Worm (Caenorhabditis elegans) whole organism, young adult: Measurements from ENCODE around the gene K08E7.6.

Source experiments
- B0261.1 ChIP-seq: sonication (generic microtip); optimal IDR thresholded peaks from 2 replicates; lab custom pipeline; 2016; ENCODE audit warnings: mild to moderate bottlenecking, missing genetic modification characterization, moderate library complexity, missing compliant biosample characterization
- D2030.7 ChIP-seq: fragments of 200-800 bp; sonication (Bioruptor generic); IDR thresholded peaks from 2 replicates; pipeline ENCODE4 v1.3.6; 2022; ENCODE audit warnings: missing genetic modification reagents, missing genetic modification characterization, missing compliant biosample characterization
- F10E7.11 ChIP-seq: sonication (generic microtip); optimal IDR thresholded peaks from 2 replicates; lab custom pipeline; 2017; ENCODE audit warnings: mild to moderate bottlenecking, missing genetic modification characterization, moderate library complexity, missing compliant biosample characterization
- F22D6.2 ChIP-seq: sonication (generic microtip); optimal IDR thresholded peaks from 2 replicates; lab custom pipeline; 2016; ENCODE audit warnings: mild to moderate bottlenecking, missing genetic modification characterization, missing compliant biosample characterization
- F23B12.7 ChIP-seq: sonication (generic microtip); optimal IDR thresholded peaks from 2 replicates; lab custom pipeline; 2017; ENCODE audit warnings: missing genetic modification characterization, mild to moderate bottlenecking, missing compliant biosample characterization, antibody characterized with exemption, moderate library complexity; ENCODE audit not compliant: insufficient read depth
- F37B4.10 ChIP-seq: fragments of 200-800 bp; sonication (Bioruptor generic); IDR thresholded peaks from 2 replicates; pipeline ENCODE4 v1.3.6; 2022; ENCODE audit warnings: missing genetic modification characterization, missing compliant biosample characterization
- F49E8.2 ChIP-seq: sonication (generic microtip); optimal IDR thresholded peaks from 3 replicates; lab custom pipeline; 2017; ENCODE audit warnings: missing genetic modification characterization, mild to moderate bottlenecking, missing compliant biosample characterization, antibody characterized with exemption, moderate library complexity; ENCODE audit not compliant: insufficient read depth
- F57A8.1 ChIP-seq: fragments of 200-800 bp; sonication (Bioruptor generic); optimal IDR thresholded peaks from 2 replicates; lab custom pipeline; 2018; ENCODE audit warnings: mild to moderate bottlenecking, missing genetic modification characterization, moderate library complexity, missing compliant biosample characterization
- F57C9.4 ChIP-seq: sonication (generic microtip); optimal IDR thresholded peaks from 2 replicates; lab custom pipeline; 2017; ENCODE audit warnings: mild to moderate bottlenecking, missing genetic modification characterization, missing compliant biosample characterization
- K12H6.12 ChIP-seq: fragments of 200-800 bp; sonication (Bioruptor generic); optimal IDR thresholded peaks from 2 replicates; lab custom pipeline; 2018; ENCODE audit warnings: mild to moderate bottlenecking, missing genetic modification characterization, missing compliant biosample characterization
- Y53G8AR.9 ChIP-seq: fragments of 200-800 bp; sonication (Bioruptor generic); conservative IDR thresholded peaks from 2 replicates; pipeline ENCODE4 v1.3.6; 2022; ENCODE audit warnings: missing genetic modification reagents, missing genetic modification characterization, missing compliant biosample characterization
- Y56A3A.18 ChIP-seq: fragments of 200-800 bp; sonication (Bioruptor generic); IDR thresholded peaks from 2 replicates; pipeline ENCODE4 v1.3.6; 2022; ENCODE audit warnings: missing genetic modification reagents, missing genetic modification characterization, missing compliant biosample characterization
- Y95B8A.8 ChIP-seq: fragments of 200-800 bp; sonication (Bioruptor generic); IDR thresholded peaks from 2 replicates; pipeline ENCODE4 v1.3.6; 2022; ENCODE audit warnings: missing genetic modification reagents, missing genetic modification characterization, missing compliant biosample characterization
- ZK185.1 ChIP-seq: sonication (generic microtip); optimal IDR thresholded peaks from 2 replicates; lab custom pipeline; 2016; ENCODE audit warnings: mild to moderate bottlenecking, missing genetic modification characterization, missing compliant biosample characterization; ENCODE audit not compliant: poor library complexity, severe bottlenecking
- ama-1 ChIP-seq, 3 experiments: fragments of 150-350 bp in 1 of 3; sonication (generic microtip) in 2 of 3; optimal IDR thresholded peaks; 2 replicates each; lab custom pipeline; 2014 to 2018; ENCODE audit warnings: missing biosample characterization in 2 of 3, missing genetic modification characterization in 2 of 3, missing genetic modification reagents in 2 of 3
- aptf-3 ChIP-seq: fragments of 200-800 bp; sonication (Bioruptor generic); IDR thresholded peaks from 2 replicates; pipeline ENCODE4 v1.3.6; 2022; ENCODE audit warnings: missing genetic modification characterization, missing compliant biosample characterization
- atf-7 ChIP-seq: sonication (generic microtip); optimal IDR thresholded peaks from 2 replicates; lab custom pipeline; 2017; ENCODE audit warnings: mild to moderate bottlenecking, missing genetic modification characterization, missing compliant biosample characterization
- attf-5 ChIP-seq: fragments of 200-800 bp; sonication (Bioruptor generic); optimal IDR thresholded peaks from 2 replicates; lab custom pipeline; 2018; ENCODE audit warnings: mild to moderate bottlenecking, missing genetic modification characterization, missing compliant biosample characterization
- bed-2 ChIP-seq: fragments of 200-800 bp; sonication (Bioruptor generic); IDR thresholded peaks from 2 replicates; pipeline ENCODE4 v1.3.6; 2022; ENCODE audit warnings: missing genetic modification reagents, missing genetic modification characterization, missing compliant biosample characterization
- ceh-27 ChIP-seq: fragments of 200-800 bp; sonication (Bioruptor generic); optimal IDR thresholded peaks from 2 replicates; lab custom pipeline; 2018; ENCODE audit warnings: mild to moderate bottlenecking, missing genetic modification characterization, moderate library complexity, missing compliant biosample characterization
- ceh-79 ChIP-seq: sonication (generic microtip); optimal IDR thresholded peaks from 2 replicates; lab custom pipeline; 2017; ENCODE audit warnings: mild to moderate bottlenecking, missing genetic modification characterization, missing compliant biosample characterization
- ceh-91 ChIP-seq: fragments of 200-800 bp; sonication (Bioruptor generic); IDR thresholded peaks from 2 replicates; pipeline ENCODE4 v1.3.6; 2022; ENCODE audit warnings: missing genetic modification reagents, missing genetic modification characterization, missing compliant biosample characterization
- die-1 ChIP-seq: sonication (generic microtip); optimal IDR thresholded peaks from 2 replicates; lab custom pipeline; 2016; ENCODE audit warnings: missing genotype, mild to moderate bottlenecking, missing genetic modification characterization, missing compliant biosample characterization
- efl-1 ChIP-seq: fragments of 150-350 bp; optimal IDR thresholded peaks from 2 replicates; lab custom pipeline; 2014; ENCODE audit warnings: missing biosample characterization, missing genetic modification reagents, missing genetic modification characterization
- egl-44 ChIP-seq: fragments of 200-800 bp; sonication (Bioruptor generic); IDR thresholded peaks from 2 replicates; pipeline ENCODE4 v1.3.6; 2022; ENCODE audit warnings: missing genetic modification reagents, missing genetic modification characterization, missing compliant biosample characterization
- ekl-4 ChIP-seq: fragments of 200-800 bp; sonication (Bioruptor generic); IDR thresholded peaks from 2 replicates; pipeline ENCODE4 v1.3.6; 2022; ENCODE audit warnings: missing genetic modification reagents, missing genetic modification characterization, missing compliant biosample characterization
- ets-4 ChIP-seq: fragments of 200-800 bp; sonication (Bioruptor generic); optimal IDR thresholded peaks from 2 replicates; lab custom pipeline; 2018; ENCODE audit warnings: mild to moderate bottlenecking, missing genetic modification characterization, missing compliant biosample characterization
- him-1 ChIP-seq: sonication (generic microtip); optimal IDR thresholded peaks from 2 replicates; lab custom pipeline; 2016; ENCODE audit warnings: missing genotype, missing genetic modification reagents, missing genetic modification characterization, missing compliant biosample characterization
- hmg-20 ChIP-seq: fragments of 200-800 bp; sonication (Bioruptor generic); IDR thresholded peaks from 2 replicates; pipeline ENCODE4 v1.3.6; 2022; ENCODE audit warnings: missing genetic modification reagents, missing genetic modification characterization, missing compliant biosample characterization
- hsf-1 ChIP-seq: fragments of 200-800 bp; sonication (Bioruptor generic); IDR thresholded peaks from 2 replicates; pipeline ENCODE4 v1.3.6; 2022; ENCODE audit warnings: missing genetic modification reagents, missing genetic modification characterization, missing compliant biosample characterization
- lag-1 ChIP-seq: fragments of 200-800 bp; sonication (Bioruptor generic); IDR thresholded peaks from 2 replicates; pipeline ENCODE4 v1.3.6; 2022; ENCODE audit warnings: missing genetic modification reagents, missing genetic modification characterization, missing compliant biosample characterization
- let-526 ChIP-seq: fragments of 200-800 bp; sonication (Bioruptor generic); IDR thresholded peaks from 2 replicates; pipeline ENCODE4 v1.3.6; 2022; ENCODE audit warnings: missing genetic modification reagents, missing genetic modification characterization, missing compliant biosample characterization
- lin-26 ChIP-seq: fragments of 200-800 bp; sonication (Bioruptor generic); IDR thresholded peaks from 2 replicates; pipeline ENCODE4 v1.3.6; 2022; ENCODE audit warnings: missing genetic modification reagents, missing genetic modification characterization, missing compliant biosample characterization
- lin-54 ChIP-seq: fragments of 200-800 bp; sonication (Bioruptor generic); optimal IDR thresholded peaks from 2 replicates; lab custom pipeline; 2018; ENCODE audit warnings: mild to moderate bottlenecking, missing genetic modification characterization, missing compliant biosample characterization
- lir-1 ChIP-seq: fragments of 200-800 bp; sonication (Bioruptor generic); conservative IDR thresholded peaks from 2 replicates; pipeline ENCODE4 v1.3.6; 2022; ENCODE audit warnings: missing genetic modification reagents, missing genetic modification characterization, missing compliant biosample characterization
- mel-28 ChIP-seq: sonication (generic microtip); optimal IDR thresholded peaks from 2 replicates; lab custom pipeline; 2016; ENCODE audit warnings: borderline replicate concordance, mild to moderate bottlenecking, missing genetic modification characterization, missing compliant biosample characterization
- mes-4 ChIP-seq: sonication (generic microtip); optimal IDR thresholded peaks from 2 replicates; lab custom pipeline; 2016; ENCODE audit warnings: missing genotype, missing genetic modification characterization, missing compliant biosample characterization
- nhr-179 ChIP-seq: sonication (generic microtip); optimal IDR thresholded peaks from 2 replicates; lab custom pipeline; 2016; ENCODE audit warnings: mild to moderate bottlenecking, missing genetic modification characterization, missing compliant biosample characterization
- sdz-38 ChIP-seq: sonication (generic microtip); optimal IDR thresholded peaks from 2 replicates; lab custom pipeline; 2016; ENCODE audit warnings: missing genotype, missing genetic modification characterization, missing compliant biosample characterization
- snpc-1.1 ChIP-seq: sonication (generic microtip); optimal IDR thresholded peaks from 2 replicates; lab custom pipeline; 2017; ENCODE audit warnings: missing genetic modification characterization, mild to moderate bottlenecking, missing compliant biosample characterization, antibody characterized with exemption, moderate library complexity, missing genotype, missing genetic modification reagents; ENCODE audit not compliant: insufficient read depth
- snpc-1.3 ChIP-seq: sonication (generic microtip); optimal IDR thresholded peaks from 2 replicates; lab custom pipeline; 2017; ENCODE audit warnings: missing genetic modification characterization, mild to moderate bottlenecking, missing compliant biosample characterization, antibody characterized with exemption, moderate library complexity, missing genotype, missing genetic modification reagents; ENCODE audit not compliant: insufficient read depth
- tbx-9 ChIP-seq: sonication (generic microtip); optimal IDR thresholded peaks from 2 replicates; lab custom pipeline; 2016; ENCODE audit warnings: borderline replicate concordance, missing genetic modification characterization, inconsistent platforms, missing compliant biosample characterization
- tlf-1 ChIP-seq: fragments of 200-800 bp; sonication (Bioruptor generic); optimal IDR thresholded peaks from 2 replicates; lab custom pipeline; 2018; ENCODE audit warnings: mild to moderate bottlenecking, missing genetic modification characterization, missing compliant biosample characterization
- unc-130 ChIP-seq: sonication (generic microtip); optimal IDR thresholded peaks from 2 replicates; lab custom pipeline; 2016; ENCODE audit warnings: missing genetic modification reagents, missing genetic modification characterization, missing compliant biosample characterization
- unc-62 ChIP-seq: fragments of 150-350 bp; optimal IDR thresholded peaks from 2 replicates; lab custom pipeline; 2014; ENCODE audit warnings: missing biosample characterization, missing genetic modification reagents, missing genetic modification characterization
- ztf-18 ChIP-seq: sonication (generic microtip); optimal IDR thresholded peaks from 2 replicates; lab custom pipeline; 2016; ENCODE audit warnings: missing genotype, mild to moderate bottlenecking, missing genetic modification characterization, missing compliant biosample characterization
- ztf-25 ChIP-seq: fragments of 200-800 bp; sonication (Bioruptor generic); IDR thresholded peaks from 2 replicates; pipeline ENCODE4 v1.3.6; 2022; ENCODE audit warnings: missing genetic modification reagents, missing genetic modification characterization, missing compliant biosample characterization

K08E7.6 gene

ce11 chrIV:12594574-12594973 lies 13.6 kb upstream of the K08E7.6 start (continued):
- TF ChIP-seq ekl-4 (GFP tag; lab: Robert Waterston, UW) (peak; percentile 68), ZK185.1 (tag; lab: Kevin White, UChicago) (peak; percentile 59), mes-4 (tag; lab: Kevin White, UChicago) (peak; percentile 18), hsf-1 (GFP tag; lab: Robert Waterston, UW) (0 out of 2 replicates have a peak, but pooled peaks have one; percentile 11), Y56A3A.18 (GFP tag; lab: Robert Waterston, UW) (peak; percentile 63; the same call in 1 of the 2 replicates), D2030.7 (peak; percentile 45), hmg-20 (GFP tag; lab: Robert Waterston, UW) (0 out of 2 replicates have a peak, but pooled peaks have one; percentile 39), atf-7 (peak; percentile 52), lag-1 (GFP tag; lab: Robert Waterston, UW) (no peak), let-526 (GFP tag; lab: Robert Waterston, UW) (0 out of 2 replicates have a peak, but pooled peaks have one; percentile 44), unc-130 (GFP tag; lab: Kevin White, UChicago) (peak; percentile 50), F57A8.1 (GFP tag; lab: Kevin White, UChicago) (no peak), die-1 (tag; lab: Kevin White, UChicago) (peak; percentile 90), Y95B8A.8 (GFP tag; lab: Robert Waterston, UW) (peak; percentile 77), B0261.1 (tag; lab: Kevin White, UChicago) (peak; percentile 86), snpc-1.3 (tag; lab: Kevin White, UChicago) (no peak), snpc-1.1 (no peak), ama-1 (optimal IDR thresholded peaks at IDR 0.05; lab: Kevin White, UChicago) (no peak), ama-1 (GFP tag; optimal IDR thresholded peaks at IDR 0.05; lab: Kevin White, UChicago) (peak; percentile 68 to 88), ceh-27 (GFP tag; lab: Kevin White, UChicago) (peak; percentile 47), ceh-79 (tag; lab: Kevin White, UChicago) (no peak), tbx-9 (tag; lab: Kevin White, UChicago) (no peak), lir-1 (no peak), lin-54 (GFP tag; lab: Kevin White, UChicago) (peak; percentile 64), F22D6.2 (tag; lab: Kevin White, UChicago) (no peak), Y53G8AR.9 (peak; percentile 64; the same call in 1 of the 2 replicates), ztf-25 (GFP tag; lab: Robert Waterston, UW) (peak; percentile 90; the same call in 1 of the 2 replicates), F37B4.10 (GFP tag; lab: Robert Waterston, UW) (no peak), ets-4 (GFP tag; lab: Kevin White, UChicago) (no peak), F23B12.7 (peak; percentile 89), efl-1 (peak; percentile 2), aptf-3 (GFP tag; lab: Robert Waterston, UW) (no peak), nhr-179 (tag; lab: Kevin White, UChicago) (no peak), bed-2 (GFP tag; lab: Robert Waterston, UW) (no peak), F57C9.4 (no peak), unc-62 (GFP tag; lab: Kevin White, UChicago) (no peak), F49E8.2 (peak; percentile 2), K12H6.12 (peak; percentile 58), tlf-1 (GFP tag; lab: Kevin White, UChicago) (no peak), sdz-38 (no peak), ceh-91 (GFP tag; lab: Robert Waterston, UW) (peak; percentile 56), F10E7.11 (tag; lab: Kevin White, UChicago) (no peak), attf-5 (peak; percentile 76), mel-28 (peak; percentile 11), egl-44 (GFP tag; lab: Robert Waterston, UW) (peak; percentile 70; the same call in 1 of the 2 replicates), ztf-18 (tag; lab: Kevin White, UChicago) (peak; percentile 62), lin-26 (peak; percentile 89), him-1 (tag; lab: Kevin White, UChicago) (peak; percentile 81)
